Worm (Caenorhabditis elegans) whole organism, late embryonic: ENCODE data around the gene bath-45.

Experiments
- F13H6.1 ChIP-seq: sonication (generic microtip); optimal IDR thresholded peaks from 2 replicates; lab custom pipeline; 2016; ENCODE audit warnings: missing genetic modification characterization, missing compliant biosample characterization
- K02D7.2 ChIP-seq: sonication (generic microtip); optimal IDR thresholded peaks from 2 replicates; lab custom pipeline; 2017; ENCODE audit warnings: mild to moderate bottlenecking, missing genetic modification characterization, missing compliant biosample characterization
- ahr-1 ChIP-seq: sonication (generic microtip); optimal IDR thresholded peaks from 2 replicates; lab custom pipeline; 2016; ENCODE audit warnings: missing genetic modification characterization, missing compliant biosample characterization
- ceh-14 ChIP-seq: sonication (generic microtip); optimal IDR thresholded peaks from 2 replicates; lab custom pipeline; 2016; ENCODE audit warnings: missing genotype, missing genetic modification characterization, missing compliant biosample characterization
- ceh-18 ChIP-seq: sonication (generic microtip); optimal IDR thresholded peaks from 2 replicates; lab custom pipeline; 2016; ENCODE audit warnings: missing genetic modification characterization, missing compliant biosample characterization
- ceh-19 ChIP-seq: fragments of 200-800 bp; sonication (Bioruptor generic); optimal IDR thresholded peaks from 2 replicates; lab custom pipeline; 2018; ENCODE audit warnings: mild to moderate bottlenecking, missing genetic modification characterization, missing compliant biosample characterization
- ceh-2 ChIP-seq: sonication (generic microtip); optimal IDR thresholded peaks from 2 replicates; lab custom pipeline; 2016; ENCODE audit warnings: missing genotype, missing genetic modification characterization, missing compliant biosample characterization
- ceh-24 ChIP-seq: sonication (generic microtip); optimal IDR thresholded peaks from 2 replicates; lab custom pipeline; 2016; ENCODE audit warnings: mild to moderate bottlenecking, missing genetic modification characterization, missing compliant biosample characterization
- ceh-34 ChIP-seq: sonication (generic microtip); optimal IDR thresholded peaks from 2 replicates; lab custom pipeline; 2016; ENCODE audit warnings: mild to moderate bottlenecking, missing genetic modification characterization, missing compliant biosample characterization
- ceh-45 ChIP-seq: fragments of 200-800 bp; sonication (Bioruptor generic); IDR thresholded peaks from 2 replicates; pipeline ENCODE4 v1.3.6; 2022; ENCODE audit warnings: missing genetic modification reagents, missing genetic modification characterization, missing compliant biosample characterization
- ceh-9 ChIP-seq: sonication (generic microtip); optimal IDR thresholded peaks from 2 replicates; lab custom pipeline; 2016; ENCODE audit warnings: mild to moderate bottlenecking, missing genetic modification characterization, inconsistent platforms, missing compliant biosample characterization
- elt-2 ChIP-seq: sonication (generic microtip); optimal IDR thresholded peaks from 2 replicates; lab custom pipeline; 2016; ENCODE audit warnings: missing genetic modification reagents, missing genetic modification characterization, missing compliant biosample characterization
- ets-4 ChIP-seq: sonication (generic microtip); optimal IDR thresholded peaks from 2 replicates; lab custom pipeline; 2016; ENCODE audit warnings: missing genetic modification characterization, missing compliant biosample characterization
- eyg-1 ChIP-seq: sonication (generic microtip); optimal IDR thresholded peaks from 2 replicates; lab custom pipeline; 2016; ENCODE audit warnings: missing genotype, missing genetic modification characterization, missing compliant biosample characterization
- fax-1 ChIP-seq: sonication (generic microtip); optimal IDR thresholded peaks from 2 replicates; lab custom pipeline; 2016; ENCODE audit warnings: missing genotype, missing genetic modification characterization, missing compliant biosample characterization
- hlh-13 ChIP-seq: fragments of 200-800 bp; sonication (Bioruptor generic); optimal IDR thresholded peaks from 2 replicates; lab custom pipeline; 2018; ENCODE audit warnings: mild to moderate bottlenecking, missing genetic modification characterization, missing compliant biosample characterization
- hlh-15 ChIP-seq: sonication (generic microtip); optimal IDR thresholded peaks from 2 replicates; lab custom pipeline; 2016; ENCODE audit warnings: missing genetic modification characterization, missing compliant biosample characterization
- hlh-30 ChIP-seq: sonication (generic microtip); optimal IDR thresholded peaks from 2 replicates; lab custom pipeline; 2017; ENCODE audit warnings: antibody characterized with exemption, missing genetic modification characterization, missing compliant biosample characterization; ENCODE audit not compliant: insufficient read depth
- hlh-8 ChIP-seq: sonication (generic microtip); optimal IDR thresholded peaks from 2 replicates; lab custom pipeline; 2016; ENCODE audit warnings: missing genotype, missing genetic modification characterization, missing compliant biosample characterization
- lin-11 ChIP-seq: fragments of 200-800 bp; sonication (Bioruptor generic); optimal IDR thresholded peaks from 2 replicates; lab custom pipeline; 2018; ENCODE audit warnings: mild to moderate bottlenecking, missing genetic modification characterization, missing compliant biosample characterization
- madf-2 ChIP-seq: sonication (generic microtip); optimal IDR thresholded peaks from 2 replicates; lab custom pipeline; 2017; ENCODE audit warnings: missing genetic modification characterization, missing compliant biosample characterization
- nhr-11 ChIP-seq: fragments of 150-350 bp; optimal IDR thresholded peaks from 2 replicates; lab custom pipeline; 2014; ENCODE audit warnings: missing biosample characterization, missing genetic modification characterization
- nhr-232 ChIP-seq: sonication (generic microtip); optimal IDR thresholded peaks from 2 replicates; lab custom pipeline; 2016; ENCODE audit warnings: missing genetic modification characterization, missing compliant biosample characterization
- npax-4 ChIP-seq: sonication (generic microtip); optimal IDR thresholded peaks from 2 replicates; lab custom pipeline; 2016; ENCODE audit warnings: missing genetic modification characterization, missing compliant biosample characterization
- odd-2 ChIP-seq: sonication (generic microtip); optimal IDR thresholded peaks from 2 replicates; lab custom pipeline; 2017; ENCODE audit warnings: antibody characterized with exemption, mild to moderate bottlenecking, missing genetic modification characterization, missing compliant biosample characterization
- pag-3 ChIP-seq: sonication (generic microtip); optimal IDR thresholded peaks from 2 replicates; lab custom pipeline; 2016; ENCODE audit warnings: missing compliant biosample characterization, missing genetic modification characterization, borderline replicate concordance
- pat-9 ChIP-seq: fragments of 200-800 bp; sonication (Bioruptor generic); optimal IDR thresholded peaks from 2 replicates; lab custom pipeline; 2018; ENCODE audit warnings: mild to moderate bottlenecking, missing genetic modification characterization, moderate library complexity, missing compliant biosample characterization
- pax-1 ChIP-seq: fragments of 150-350 bp; optimal IDR thresholded peaks from 2 replicates; lab custom pipeline; 2014; ENCODE audit warnings: missing biosample characterization, missing genetic modification characterization
- pha-2 ChIP-seq: sonication (generic microtip); optimal IDR thresholded peaks from 2 replicates; lab custom pipeline; 2017; ENCODE audit warnings: mild to moderate bottlenecking, missing genetic modification characterization, missing compliant biosample characterization
- pha-4 ChIP-seq: fragments of 150-350 bp; optimal IDR thresholded peaks from 2 replicates; lab custom pipeline; 2018; ENCODE audit warnings: missing biosample characterization, missing genetic modification reagents, missing genetic modification characterization
- pros-1 ChIP-seq: fragments of 150-350 bp; optimal IDR thresholded peaks from 2 replicates; lab custom pipeline; 2014; ENCODE audit warnings: missing biosample characterization, missing genetic modification reagents, missing genetic modification characterization
- sdc-2 ChIP-seq: sonication (generic microtip); optimal IDR thresholded peaks from 2 replicates; lab custom pipeline; 2016; ENCODE audit warnings: missing genotype, missing genetic modification characterization, missing compliant biosample characterization
- sox-2 ChIP-seq: fragments of 200-800 bp; sonication (Bioruptor generic); IDR thresholded peaks from 2 replicates; pipeline ENCODE4 v1.3.6; 2022; ENCODE audit warnings: missing genetic modification reagents, missing genetic modification characterization, missing compliant biosample characterization
- tbx-2 ChIP-seq: sonication (generic microtip); optimal IDR thresholded peaks from 2 replicates; lab custom pipeline; 2016; ENCODE audit warnings: missing genetic modification characterization, missing compliant biosample characterization
- ttx-3 ChIP-seq: sonication (generic microtip); optimal IDR thresholded peaks from 2 replicates; lab custom pipeline; 2016; ENCODE audit warnings: missing genetic modification reagents, missing genetic modification characterization, missing compliant biosample characterization
- unc-42 ChIP-seq: sonication (generic microtip); optimal IDR thresholded peaks from 2 replicates; lab custom pipeline; 2016; ENCODE audit warnings: missing genotype, missing genetic modification characterization, missing compliant biosample characterization
- unc-55 ChIP-seq: sonication (generic microtip); optimal IDR thresholded peaks from 2 replicates; lab custom pipeline; 2017; ENCODE audit warnings: missing biosample characterization, missing genetic modification reagents, missing genetic modification characterization
- unc-86 ChIP-seq: sonication (generic microtip); optimal IDR thresholded peaks from 2 replicates; lab custom pipeline; 2016; ENCODE audit warnings: missing genetic modification characterization, missing compliant biosample characterization
- ztf-16 ChIP-seq: sonication (generic microtip); optimal IDR thresholded peaks from 2 replicates; lab custom pipeline; 2017; ENCODE audit warnings: missing genetic modification characterization, missing compliant biosample characterization

bath-45 gene

DNA sequence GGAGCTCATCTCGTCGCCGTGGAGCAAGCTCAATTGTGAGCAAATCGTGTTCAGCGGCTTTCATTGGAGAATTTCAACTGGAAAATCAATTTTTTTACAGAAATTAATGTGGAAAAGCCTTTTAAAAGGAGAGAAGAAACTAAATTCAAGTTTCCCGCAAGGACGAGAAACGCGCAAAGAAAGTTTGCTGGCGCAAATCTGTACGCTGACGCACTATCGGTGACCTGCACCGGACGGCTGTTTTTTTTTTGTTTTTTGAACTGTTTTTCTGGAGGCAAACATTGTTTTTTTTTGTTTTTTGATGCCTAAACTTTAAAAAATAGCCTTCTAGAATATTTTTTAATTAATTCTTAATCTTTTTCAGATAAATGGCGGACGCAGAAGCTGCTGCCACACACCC lies 34.2 kb downstream of the bath-45 start, which contains the start of the genes hpr-17 and F32A11.1 (continued):
- TF ChIP-seq K02D7.2 (tag; lab: Kevin White, UChicago): no peak
- TF ChIP-seq madf-2 (tag; lab: Kevin White, UChicago): no peak
- no peak for TF ChIP-seq npax-4 (tag; lab: Kevin White, UChicago)
- no peak for TF ChIP-seq nhr-232
- TF ChIP-seq ceh-2 (tag; lab: Kevin White, UChicago): no peak
- TF ChIP-seq eyg-1 (tag; lab: Kevin White, UChicago): no peak
- no peak for TF ChIP-seq F13H6.1 (tag; lab: Kevin White, UChicago)
- TF ChIP-seq pax-1: no peak
- TF ChIP-seq pag-3 (tag; lab: Kevin White, UChicago): no peak
- TF ChIP-seq elt-2 (tag; lab: Kevin White, UChicago): peak; percentile 18
- TF ChIP-seq pros-1 (tag; lab: Kevin White, UChicago): no peak
- TF ChIP-seq ceh-18 (tag; lab: Kevin White, UChicago): peak; percentile 26
- peak; percentile 19 for TF ChIP-seq unc-55 (GFP tag; lab: Kevin White, UChicago)
- TF ChIP-seq lin-11 (tag; lab: Kevin White, UChicago): no peak
- TF ChIP-seq hlh-15 (tag; lab: Kevin White, UChicago): no peak
- TF ChIP-seq sox-2: no peak
- TF ChIP-seq unc-86 (tag; lab: Kevin White, UChicago): no peak
- no peak for TF ChIP-seq ttx-3 (tag; lab: Kevin White, UChicago)
- no peak for TF ChIP-seq ceh-9 (tag; lab: Kevin White, UChicago)

DNA sequence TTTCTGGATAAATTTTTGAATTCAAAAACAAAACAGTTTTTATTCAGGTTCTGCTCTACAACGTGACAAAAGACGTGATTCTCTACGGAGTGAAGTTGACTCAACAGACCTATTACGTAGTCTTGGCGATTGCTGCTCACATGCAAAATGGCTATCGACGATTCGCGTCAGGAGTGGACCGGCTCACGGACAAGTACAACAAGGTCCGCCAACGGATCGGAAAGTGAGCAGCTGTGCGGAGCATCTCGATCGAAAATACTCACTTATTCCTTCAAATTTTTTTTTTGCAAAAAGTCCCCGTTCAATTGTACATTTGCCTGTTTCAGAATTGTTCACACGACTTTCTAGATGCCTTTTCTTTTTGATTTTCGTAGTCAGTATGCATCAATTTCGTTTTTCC lies 37.0 kb downstream of the bath-45 start:
- no peak for TF ChIP-seq ets-4
- no peak for TF ChIP-seq sox-2
- no peak for TF ChIP-seq sdc-2 (tag; lab: Kevin White, UChicago)
- TF ChIP-seq fax-1 (tag; lab: Kevin White, UChicago): no peak
- TF ChIP-seq ceh-19: no peak
- no peak for TF ChIP-seq tbx-2 (tag; lab: Kevin White, UChicago)
- no peak for TF ChIP-seq nhr-11 (tag; lab: Kevin White, UChicago)
- no peak for TF ChIP-seq hlh-13
- TF ChIP-seq hlh-8: no peak
- TF ChIP-seq ahr-1 (tag; lab: Kevin White, UChicago): no peak
- TF ChIP-seq ztf-16 (tag; lab: Kevin White, UChicago): no peak
- TF ChIP-seq ceh-24 (tag; lab: Kevin White, UChicago): no peak
- no peak for TF ChIP-seq hlh-30 (tag; lab: Kevin White, UChicago)
- TF ChIP-seq, all 69 proteins: peak for 0

DNA sequence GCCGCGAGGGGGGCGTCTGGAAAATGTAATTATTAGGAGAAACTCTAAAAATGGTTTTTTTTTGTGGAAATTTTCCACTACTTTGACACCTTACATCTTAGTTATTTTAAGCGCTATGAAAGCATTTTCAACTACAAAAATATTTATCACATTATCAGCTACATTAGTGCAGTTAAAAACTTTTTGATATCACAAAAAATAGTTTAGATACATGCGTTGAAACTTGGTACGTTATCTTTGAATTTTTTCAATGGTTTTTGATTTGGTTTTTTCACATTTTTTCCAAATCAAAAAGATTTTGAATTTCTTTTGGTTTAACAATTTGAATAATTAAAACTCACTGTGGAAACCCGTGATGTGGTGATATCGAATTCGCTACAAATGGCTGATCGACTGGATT lies 40.2 kb downstream of the bath-45 start:
- TF ChIP-seq lin-11 (tag; lab: Kevin White, UChicago) (no peak), npax-4 (tag; lab: Kevin White, UChicago) (no peak), ceh-2 (tag; lab: Kevin White, UChicago) (no peak), ceh-45 (GFP tag; lab: Robert Waterston, UW) (no peak), ceh-14 (tag; lab: Kevin White, UChicago) (no peak), pat-9 (no peak), pha-4 (tag; lab: Kevin White, UChicago) (no peak), fax-1 (tag; lab: Kevin White, UChicago) (no peak), unc-42 (tag; lab: Kevin White, UChicago) (no peak), ceh-34 (tag; lab: Kevin White, UChicago) (no peak), F13H6.1 (tag; lab: Kevin White, UChicago) (no peak), pag-3 (tag; lab: Kevin White, UChicago) (no peak), odd-2 (tag; lab: Kevin White, UChicago) (no peak), ttx-3 (tag; lab: Kevin White, UChicago) (no peak), ets-4 (no peak), pha-2 (tag; lab: Kevin White, UChicago) (no peak), hlh-30 (tag; lab: Kevin White, UChicago) (no peak)
